Worm (Caenorhabditis elegans): ENCODE data around the gene din-1.

- TF ChIP-seq ztf-23 (GFP tag; IDR thresholded peaks at IDR 0.05) (no peak), flt-1 (GFP tag; IDR thresholded peaks at IDR 0.05) (no peak), tab-1 (GFP tag; IDR thresholded peaks at IDR 0.05) (no peak), ref-1 (GFP tag; conservative IDR thresholded peaks at IDR 0.05) (no peak), cog-1 (tag; optimal IDR thresholded peaks at IDR 0.05) (no peak), klf-2 (GFP tag; conservative IDR thresholded peaks at IDR 0.05) (no peak)
Measured at ce11 chrII:11649239-11649638, 15.8 kb upstream of the din-1 start.
